Fruit fly (Drosophila melanogaster) whole organism, embryonic: ENCODE measurements around the gene kibra.
A peak's percentile ranks its signal among the peaks of the same experiment; 100 is the strongest.

ENCODE experiments used
- Blimp-1 ChIP-seq: fragments of 200-800 bp; sonication (Bioruptor generic); optimal IDR thresholded peaks from 3 replicates; lab custom pipeline; 2018; ENCODE audit warnings: missing biosample characterization, missing genetic modification characterization, mild to moderate bottlenecking, moderate library complexity, missing genetic modification reagents
- CG10565 ChIP-seq: fragments of 200-800 bp; sonication (Bioruptor generic); optimal IDR thresholded peaks from 3 replicates; lab custom pipeline; 2016; ENCODE audit warnings: missing biosample characterization, mild to moderate bottlenecking, missing genetic modification characterization
- CG12236 ChIP-seq: fragments of 200-800 bp; sonication (Bioruptor generic); optimal IDR thresholded peaks from 2 replicates; lab custom pipeline; 2016; ENCODE audit warnings: missing biosample characterization, missing genetic modification characterization
- CG12391 ChIP-seq: fragments of 200-800 bp; sonication (Bioruptor generic); optimal IDR thresholded peaks from 3 replicates; lab custom pipeline; 2018; ENCODE audit warnings: missing biosample characterization, mild to moderate bottlenecking, missing genetic modification characterization, moderate library complexity
- CG13775 ChIP-seq: fragments of 200-800 bp; sonication (Bioruptor generic); optimal IDR thresholded peaks from 3 replicates; lab custom pipeline; 2017; ENCODE audit warnings: missing biosample characterization, mild to moderate bottlenecking, missing genetic modification characterization
- CG13894 ChIP-seq: fragments of 200-800 bp; sonication (Bioruptor generic); optimal IDR thresholded peaks from 3 replicates; lab custom pipeline; 2018; ENCODE audit warnings: missing biosample characterization, mild to moderate bottlenecking, missing genetic modification characterization, moderate library complexity
- CG14014 ChIP-seq: fragments of 200-800 bp; sonication (Bioruptor generic); IDR thresholded peaks from 2 replicates; pipeline ENCODE4 v1.3.6; 2022; ENCODE audit warnings: missing biosample characterization, missing genetic modification characterization
- CG17359 ChIP-seq: fragments of 200-800 bp; sonication (Bioruptor generic); optimal IDR thresholded peaks from 3 replicates; lab custom pipeline; 2018; ENCODE audit warnings: missing biosample characterization, mild to moderate bottlenecking, missing genetic modification characterization, moderate library complexity
- CG2116 ChIP-seq: fragments of 200-800 bp; sonication (Bioruptor generic); optimal IDR thresholded peaks from 3 replicates; lab custom pipeline; 2018; ENCODE audit warnings: missing biosample characterization, mild to moderate bottlenecking, missing genetic modification characterization
- CG2120 ChIP-seq: fragments of 200-800 bp; sonication (Bioruptor generic); optimal IDR thresholded peaks from 3 replicates; lab custom pipeline; 2016; ENCODE audit warnings: missing biosample characterization, missing genetic modification characterization
- CG2199 ChIP-seq: fragments of 200-800 bp; sonication (Bioruptor generic); IDR thresholded peaks from 3 replicates; pipeline ENCODE4 v1.3.6; 2022; ENCODE audit warnings: missing biosample characterization, missing genetic modification characterization
- CG31365 ChIP-seq: fragments of 200-800 bp; sonication (Bioruptor generic); optimal IDR thresholded peaks from 2 replicates; lab custom pipeline; 2018; ENCODE audit warnings: missing biosample characterization, mild to moderate bottlenecking, missing genetic modification characterization
- CG31441 ChIP-seq: fragments of 200-800 bp; sonication (Bioruptor generic); IDR thresholded peaks from 2 replicates; pipeline ENCODE4 v1.3.6; 2022; ENCODE audit warnings: missing biosample characterization, missing genetic modification characterization
- CG4282 ChIP-seq: fragments of 200-800 bp; sonication (Bioruptor generic); optimal IDR thresholded peaks from 2 replicates; lab custom pipeline; 2016; ENCODE audit warnings: missing biosample characterization, missing genetic modification characterization
- CG4617 ChIP-seq: fragments of 200-800 bp; sonication (Bioruptor generic); optimal IDR thresholded peaks from 3 replicates; lab custom pipeline; 2016; ENCODE audit warnings: missing biosample characterization, missing genetic modification characterization, borderline replicate concordance
- CG4730 ChIP-seq: fragments of 200-800 bp; sonication (Bioruptor generic); IDR thresholded peaks from 2 replicates; pipeline ENCODE4 v1.3.6; 2022; ENCODE audit warnings: missing biosample characterization, missing genetic modification characterization
- CG8281 ChIP-seq: fragments of 200-800 bp; sonication (Bioruptor generic); optimal IDR thresholded peaks from 2 replicates; lab custom pipeline; 2018; ENCODE audit warnings: missing biosample characterization, mild to moderate bottlenecking, missing genetic modification characterization, moderate library complexity
- Dek ChIP-seq: fragments of 200-800 bp; sonication (Bioruptor generic); optimal IDR thresholded peaks from 3 replicates; lab custom pipeline; 2019; ENCODE audit warnings: missing biosample characterization, mild to moderate bottlenecking, missing genetic modification characterization, moderate library complexity
- Dip2 ChIP-seq: fragments of 200-800 bp; sonication (Bioruptor generic); IDR thresholded peaks from 2 replicates; pipeline ENCODE4 v1.3.6; 2022; ENCODE audit warnings: missing biosample characterization, missing genetic modification characterization
- Eip74EF ChIP-seq, 2 experiments: fragments of 200-800 bp in 1 of 2; fragments of >200 bp in 1 of 2; sonication (Bioruptor generic) in 1 of 2; optimal IDR thresholded peaks; 2 replicates each; lab custom pipeline; 2017 to 2019; ENCODE audit warnings: missing biosample characterization in 2 of 2, missing genetic modification characterization in 2 of 2, mild to moderate bottlenecking in 1 of 2, moderate library complexity in 1 of 2
- Fer3 ChIP-seq: fragments of 200-800 bp; sonication (Bioruptor generic); optimal IDR thresholded peaks from 2 replicates; lab custom pipeline; 2018; ENCODE audit warnings: missing biosample characterization, mild to moderate bottlenecking, missing genetic modification characterization, moderate library complexity
- Jarid2 ChIP-seq: fragments of 200-800 bp; sonication (Bioruptor generic); optimal IDR thresholded peaks from 3 replicates; lab custom pipeline; 2017; ENCODE audit warnings: mild to moderate bottlenecking, missing biosample characterization, missing genetic modification reagents, missing genetic modification characterization
- MBD-R2 ChIP-seq: fragments of 200-800 bp; sonication (Bioruptor generic); IDR thresholded peaks from 2 replicates; pipeline ENCODE4 v1.3.6; 2022; ENCODE audit warnings: missing biosample characterization, missing genetic modification characterization
- Max ChIP-seq: fragments of 200-800 bp; sonication (Bioruptor generic); optimal IDR thresholded peaks from 2 replicates; lab custom pipeline; 2016; ENCODE audit warnings: missing biosample characterization, mild to moderate bottlenecking, missing genetic modification characterization
- NC2β ChIP-seq: fragments of 200-800 bp; sonication (Bioruptor generic); optimal IDR thresholded peaks from 2 replicates; lab custom pipeline; 2016; ENCODE audit warnings: missing biosample characterization, missing genetic modification characterization
- TFAM ChIP-seq: fragments of 200-800 bp; sonication (Bioruptor generic); optimal IDR thresholded peaks from 2 replicates; lab custom pipeline; 2017; ENCODE audit warnings: missing biosample characterization, missing genetic modification characterization, inconsistent platforms
- abd-A ChIP-seq: fragments of 200-800 bp; sonication (Bioruptor generic); optimal IDR thresholded peaks from 3 replicates; lab custom pipeline; 2019; ENCODE audit warnings: missing biosample characterization, mild to moderate bottlenecking, missing genetic modification characterization, moderate library complexity
- bigmax ChIP-seq: fragments of 200-800 bp; sonication (Bioruptor generic); optimal IDR thresholded peaks from 2 replicates; lab custom pipeline; 2018; ENCODE audit warnings: missing biosample characterization, mild to moderate bottlenecking, missing genetic modification characterization
- cg ChIP-seq: fragments of 200-800 bp; sonication (Bioruptor generic); optimal IDR thresholded peaks from 3 replicates; lab custom pipeline; 2019; ENCODE audit warnings: missing biosample characterization, mild to moderate bottlenecking, missing genetic modification characterization, moderate library complexity
- chinmo ChIP-seq: fragments of 200-800 bp; sonication (Bioruptor generic); IDR thresholded peaks from 4 replicates; pipeline ENCODE4 v1.3.6; 2022; ENCODE audit warnings: missing biosample characterization, missing genetic modification characterization; ENCODE audit not compliant: partially characterized antibody
- maf-S ChIP-seq: fragments of 200-800 bp; sonication (Bioruptor generic); optimal IDR thresholded peaks from 2 replicates; lab custom pipeline; 2016; ENCODE audit warnings: missing biosample characterization, missing genetic modification characterization
- mirr ChIP-seq: fragments of 200-800 bp; sonication (Bioruptor generic); optimal IDR thresholded peaks from 3 replicates; lab custom pipeline; 2018; ENCODE audit warnings: missing biosample characterization, mild to moderate bottlenecking, missing genetic modification characterization
- peb ChIP-seq: fragments of 200-800 bp; sonication (Bioruptor generic); IDR thresholded peaks from 2 replicates; pipeline ENCODE4 v1.3.6; 2022; ENCODE audit warnings: missing biosample characterization, missing genetic modification characterization
- prd ChIP-seq, 3 experiments: fragments of >200 bp in 2 of 3; fragments of 200-800 bp in 1 of 3; sonication (Bioruptor generic) in 1 of 3; optimal IDR thresholded peaks in 2 of 3; IDR thresholded peaks in 1 of 3; 2 replicates in 2 of 3; 3 replicates in 1 of 3; pipeline versions ENCODE4 v1.3.6 to Lab custom; 2017 to 2022; ENCODE audit warnings: missing biosample characterization in 1 of 3, missing genetic modification characterization in 1 of 3
- pros ChIP-seq: fragments of 200-800 bp; sonication (Bioruptor generic); optimal IDR thresholded peaks from 3 replicates; lab custom pipeline; 2019; ENCODE audit warnings: missing biosample characterization, mild to moderate bottlenecking, missing genetic modification characterization, moderate library complexity
- pzg ChIP-seq: fragments of 200-800 bp; sonication (Bioruptor generic); optimal IDR thresholded peaks from 3 replicates; lab custom pipeline; 2018; ENCODE audit warnings: missing biosample characterization, mild to moderate bottlenecking, missing genetic modification characterization, moderate library complexity
- rib ChIP-seq: fragments of 200-800 bp; sonication (Bioruptor generic); IDR thresholded peaks from 2 replicates; pipeline ENCODE4 v1.3.6; 2022; ENCODE audit warnings: missing biosample characterization, missing genetic modification characterization
- sens ChIP-seq: fragments of 200-800 bp; sonication (Bioruptor generic); peaks from one replicate; lab custom pipeline; 2016; ENCODE audit warnings: missing biosample characterization, missing genetic modification characterization
- so ChIP-seq: fragments of 200-800 bp; sonication (Bioruptor generic); IDR thresholded peaks from 3 replicates; pipeline ENCODE4 v1.3.6; 2022; ENCODE audit warnings: missing biosample characterization, missing genetic modification characterization
- sug ChIP-seq: fragments of 200-800 bp; optimal IDR thresholded peaks from 2 replicates; lab custom pipeline; 2019; ENCODE audit warnings: missing biosample characterization, mild to moderate bottlenecking, missing genetic modification characterization, moderate library complexity
- trh ChIP-seq: fragments of 200-800 bp; sonication (Bioruptor generic); optimal IDR thresholded peaks from 2 replicates; lab custom pipeline; 2016; ENCODE audit warnings: missing biosample characterization, missing genetic modification characterization
- yki ChIP-seq: fragments of >200 bp; optimal IDR thresholded peaks from 3 replicates; lab custom pipeline; 2018
- zf30C ChIP-seq: fragments of 200-800 bp; sonication (Bioruptor generic); optimal IDR thresholded peaks from 3 replicates; lab custom pipeline; 2018; ENCODE audit warnings: missing biosample characterization, mild to moderate bottlenecking, missing genetic modification characterization

kibra gene

DNA sequence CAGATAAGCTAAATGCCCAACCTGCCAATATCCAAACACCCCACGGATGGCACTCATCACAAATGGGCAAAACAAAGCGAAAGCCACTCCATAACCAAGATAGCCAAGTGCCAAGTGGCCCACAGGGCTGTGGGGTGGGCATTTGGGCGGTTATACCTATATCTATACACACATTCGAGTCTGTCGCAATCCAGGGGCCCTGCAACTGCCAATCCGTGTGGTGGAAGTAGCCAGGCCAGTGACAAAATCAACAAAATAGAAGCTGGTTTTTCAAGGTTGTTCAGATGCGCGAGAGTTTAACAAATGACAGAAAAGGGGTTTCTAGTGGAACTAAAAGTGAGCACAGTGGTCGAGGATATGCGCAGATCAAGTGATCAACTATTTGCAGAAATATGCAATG lies 29.0 kb downstream of the kibra start (continued):
- TF ChIP-seq CG2199 (GFP tag; lab: Robert Waterston, UW) (no peak), chinmo (GFP tag; lab: Robert Waterston, UW) (peak; percentile 59; the same call in 2 of the 4 replicates), NC2β (no peak), sug (tag; lab: Kevin White, UChicago) (peak; percentile 2), rib (GFP tag; lab: Robert Waterston, UW) (0 out of 2 replicates have a peak, but pooled peaks have one; percentile 31), pros (GFP tag; lab: Kevin White, UChicago) (no peak), CG17359 (no peak), CG2120 (GFP tag; lab: Kevin White, UChicago) (no peak), abd-A (tag; lab: Kevin White, UChicago) (no peak), Dek (tag; lab: Kevin White, UChicago) (no peak), prd (optimal IDR thresholded peaks at IDR 0.05; lab: Kevin White, UChicago) (no peak), prd (GFP tag; IDR thresholded peaks at IDR 0.05; lab: Robert Waterston, UW) (0 out of 3 replicates have a peak, but pooled peaks have one; percentile 17), MBD-R2 (GFP tag; lab: Robert Waterston, UW) (no peak), trh (GFP tag; lab: Kevin White, UChicago) (no peak), so (GFP tag; lab: Robert Waterston, UW) (no peak), CG12391 (tag; lab: Kevin White, UChicago) (no peak), TFAM (GFP tag; lab: Kevin White, UChicago) (no peak), CG13775 (GFP tag; lab: Kevin White, UChicago) (no peak), yki (lab: Kevin White, UChicago) (no peak), cg (no peak), Eip74EF (GFP tag; optimal IDR thresholded peaks at IDR 0.05; lab: Kevin White, UChicago) (no peak), Dip2 (GFP tag; lab: Robert Waterston, UW) (no peak), pzg (GFP tag; lab: Kevin White, UChicago) (no peak), Jarid2 (GFP tag; lab: Kevin White, UChicago) (no peak), CG12236 (GFP tag; lab: Kevin White, UChicago) (no peak), Max (GFP tag; lab: Kevin White, UChicago) (no peak), CG2116 (GFP tag; lab: Kevin White, UChicago) (no peak), mirr (peak; percentile 27), CG4730 (GFP tag; lab: Robert Waterston, UW) (no peak), CG13894 (tag; lab: Kevin White, UChicago) (peak; percentile 71), zf30C (GFP tag; lab: Kevin White, UChicago) (no peak), CG4282 (no peak), CG10565 (no peak), peb (GFP tag; lab: Robert Waterston, UW) (no peak), maf-S (GFP tag; lab: Kevin White, UChicago) (no peak)
- TF ChIP-seq, all 482 proteins: peak for 13

DNA sequence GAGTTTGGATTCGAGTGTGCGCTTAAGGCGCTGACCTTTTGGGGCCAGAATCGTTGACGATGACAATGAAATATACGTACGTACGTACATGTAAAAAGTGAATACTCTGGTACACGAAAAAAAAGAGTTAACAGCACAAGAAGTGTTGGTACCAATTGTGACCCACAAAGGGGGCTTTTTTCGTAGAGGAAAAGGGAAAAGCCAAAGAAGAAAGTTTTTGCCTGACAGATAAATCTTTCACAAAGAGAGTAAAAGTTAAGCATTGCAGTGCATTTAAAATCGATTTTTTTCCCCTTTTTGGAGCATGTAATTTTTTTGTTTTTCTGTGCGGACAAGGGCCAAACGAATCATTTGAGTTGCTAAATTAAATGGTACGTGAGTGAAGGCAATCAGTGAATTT lies 29.5 kb downstream of the kibra start:
- peak; percentile 53 for TF ChIP-seq Blimp-1
- TF ChIP-seq CG31441: no peak
- TF ChIP-seq CG14014 (GFP tag; lab: Robert Waterston, UW): no peak
- TF ChIP-seq Fer3 (tag; lab: Kevin White, UChicago): no peak
- no peak for TF ChIP-seq CG31365 (tag; lab: Kevin White, UChicago)
- no peak for TF ChIP-seq CG4617
- peak; percentile 24 for TF ChIP-seq sens (GFP tag; lab: Kevin White, UChicago)
- no peak for TF ChIP-seq bigmax (GFP tag; lab: Kevin White, UChicago)
- TF ChIP-seq CG8281 (tag; lab: Kevin White, UChicago): no peak
